Fruit fly (Drosophila melanogaster): ENCODE measurements around the gene CG10000.
"Not testable (repeated sequence)": the region's sequence is repeated elsewhere in the genome, so short reads cannot be mapped to it uniquely, and the experiment has no call there.

Gene CG10000

DNA sequence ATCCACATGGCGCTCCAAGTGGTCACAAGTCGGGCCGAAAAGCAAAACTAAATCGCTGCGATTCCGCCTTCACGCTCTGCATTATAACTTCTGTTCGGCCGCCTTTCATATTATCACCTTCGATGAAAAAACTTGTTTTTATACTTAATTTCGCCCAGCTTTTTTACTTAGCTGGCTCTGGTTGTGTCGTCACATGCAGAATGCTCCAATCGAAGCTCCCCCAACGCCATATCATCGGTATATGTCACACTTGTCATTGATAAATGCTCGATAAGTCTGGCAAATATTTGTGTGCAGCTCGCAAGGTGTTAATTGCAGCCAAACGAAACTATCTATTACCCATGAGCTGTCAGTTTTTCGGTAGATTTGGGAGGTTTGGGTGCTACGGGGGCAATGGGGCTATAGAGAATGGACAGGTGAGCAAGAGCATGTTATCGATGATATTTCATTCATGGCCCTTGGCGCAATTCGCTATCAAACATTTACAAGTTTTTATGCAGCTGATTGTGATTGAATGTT is at the start of gene CG10000:
Gene CG10000 (minus strand): TSS at position 51 of the 519 bp plus-strand sequence.
- TF ChIP-seq cic (GFP tag; optimal IDR thresholded peaks at IDR 0.05) (peak; percentile 27), CG5204 (GFP tag; optimal IDR thresholded peaks at IDR 0.05) (no peak)

DNA sequence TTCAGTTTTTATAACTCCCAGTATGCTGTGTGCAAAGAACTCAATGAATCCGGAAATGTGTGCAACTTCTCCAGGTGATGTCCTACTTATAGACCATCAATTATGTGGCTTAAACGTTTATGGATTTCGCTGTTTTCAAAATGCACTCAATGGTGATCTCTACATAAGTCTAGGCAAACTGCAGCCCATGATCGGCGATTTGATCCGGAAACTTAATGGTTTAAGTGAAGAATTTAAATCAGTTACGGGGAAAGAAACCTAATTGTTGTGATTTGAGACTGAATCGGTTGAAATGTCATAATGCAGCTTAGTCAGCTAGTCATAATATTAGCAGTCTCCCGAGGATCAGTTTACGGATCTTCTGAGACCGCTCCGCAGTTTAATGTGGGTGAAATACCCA is 38.8 kb upstream of the CG10000 start, which contains the start of gene intr:
Gene intr (plus strand): TSS at position 301 of the 400 bp plus-strand sequence.
- TF ChIP-seq CG14711 (tag; optimal IDR thresholded peaks at IDR 0.05), result no peak
- no peak for TF ChIP-seq cnc (optimal IDR thresholded peaks at IDR 0.05)
- TF ChIP-seq bab1 (GFP tag; optimal IDR thresholded peaks at IDR 0.05), result no peak
- TF ChIP-seq Mnt (GFP tag; optimal IDR thresholded peaks at IDR 0.05), result no peak
- no peak for TF ChIP-seq CG11617 (GFP tag; optimal IDR thresholded peaks at IDR 0.05)
- no peak for TF ChIP-seq cic (GFP tag; optimal IDR thresholded peaks at IDR 0.05)
- no peak for TF ChIP-seq CG33017 (tag; optimal IDR thresholded peaks at IDR 0.05)

DNA sequence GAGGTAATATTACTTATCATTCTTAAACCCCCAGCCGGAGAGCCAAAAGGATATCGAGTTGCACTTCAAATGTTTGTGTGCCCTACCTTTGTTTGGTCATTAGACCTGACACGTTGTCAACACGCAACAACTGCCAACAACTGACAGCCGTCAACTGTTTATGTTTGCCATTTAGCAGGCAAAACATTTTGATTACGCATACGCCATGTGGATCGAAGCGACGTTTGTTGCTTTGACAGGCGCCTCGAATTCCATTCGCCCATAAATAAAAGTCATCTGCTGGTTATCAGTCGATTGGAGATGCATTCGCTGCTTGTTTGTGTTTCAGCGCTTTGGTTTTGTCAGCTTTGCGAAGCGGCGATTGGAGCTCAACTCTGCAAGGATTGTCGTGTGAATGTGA is 37.9 kb upstream of the CG10000 start, which contains the start of gene CG34295:
Gene CG34295 (plus strand): TSS at position 301 of the 400 bp plus-strand sequence.
- TF ChIP-seq Hr96 (GFP tag; optimal IDR thresholded peaks at IDR 0.05) (no peak), CG14711 (tag; optimal IDR thresholded peaks at IDR 0.05) (no peak), CG7045 (GFP tag; optimal IDR thresholded peaks at IDR 0.05) (no peak), CG12768 (GFP tag; optimal IDR thresholded peaks at IDR 0.05) (no peak), Mnt (GFP tag; optimal IDR thresholded peaks at IDR 0.05) (no peak), cnc (optimal IDR thresholded peaks at IDR 0.05) (no peak), CG7101 (tag; optimal IDR thresholded peaks at IDR 0.05) (no peak), pad (GFP tag; optimal IDR thresholded peaks at IDR 0.05) (no peak), CG1620 (GFP tag; optimal IDR thresholded peaks at IDR 0.05) (no peak), CG11617 (GFP tag; optimal IDR thresholded peaks at IDR 0.05) (no peak), kay (GFP tag; ENCODE audit: borderline replicate concordance) (no peak), toe (GFP tag; optimal IDR thresholded peaks at IDR 0.05) (no peak), ovo (GFP tag; optimal IDR thresholded peaks at IDR 0.05) (no peak)

DNA sequence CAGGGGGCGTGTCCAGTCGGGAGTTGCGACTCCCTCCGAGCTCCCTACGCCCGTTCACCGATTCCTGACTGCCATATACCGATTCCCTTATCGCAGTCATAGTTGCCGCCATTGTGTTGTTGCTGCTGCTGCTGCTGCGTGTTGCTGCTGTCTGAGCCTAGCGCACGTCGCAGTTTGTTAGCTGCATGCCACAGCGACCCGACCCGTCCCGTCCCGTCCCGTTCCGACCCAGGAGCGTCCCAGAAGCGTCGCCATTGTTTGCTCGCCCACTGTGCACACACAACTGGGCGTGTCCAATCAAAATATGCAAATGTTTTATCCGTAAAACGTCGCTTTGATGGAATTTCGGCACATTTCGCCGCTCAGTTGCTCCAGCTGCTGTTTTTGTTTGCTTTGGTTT is 24.2 kb upstream of the CG10000 start:
- TF ChIP-seq CG11617 (GFP tag; optimal IDR thresholded peaks at IDR 0.05) (no peak), Clk (GFP tag; optimal IDR thresholded peaks at IDR 0.05) (no peak), CG12768 (GFP tag; optimal IDR thresholded peaks at IDR 0.05) (no peak), cic (GFP tag; optimal IDR thresholded peaks at IDR 0.05) (no peak), kay (GFP tag; ENCODE audit: borderline replicate concordance) (no peak), bab1 (GFP tag; optimal IDR thresholded peaks at IDR 0.05) (no peak), Hr96 (GFP tag; optimal IDR thresholded peaks at IDR 0.05) (no peak), CG14711 (tag; optimal IDR thresholded peaks at IDR 0.05) (no peak)

DNA sequence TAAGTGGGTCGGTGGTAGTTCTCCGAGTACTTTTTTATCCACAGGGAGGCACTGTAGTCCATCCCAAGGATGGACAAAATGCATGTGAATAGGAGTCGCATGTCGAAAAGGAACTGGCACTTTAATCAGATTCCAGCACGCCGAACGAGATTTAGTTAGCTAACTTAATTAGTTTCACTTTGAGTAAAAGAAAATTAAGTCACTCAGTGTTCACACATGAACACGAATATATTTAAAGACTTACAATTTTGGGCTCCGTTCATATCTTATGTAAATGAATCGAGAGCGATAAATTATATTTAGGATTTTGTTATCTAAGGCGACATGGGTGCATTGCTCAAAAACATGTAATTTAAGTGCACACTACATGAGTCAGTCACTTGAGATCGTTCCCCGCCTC is 6.7 kb upstream of the CG10000 start, which contains the start of gene aqrs:
Gene aqrs (minus strand): TSS at position 101 of the 400 bp plus-strand sequence.
- not testable (repeated sequence) for TF ChIP-seq CG11617 (GFP tag; optimal IDR thresholded peaks at IDR 0.05); pad (GFP tag; optimal IDR thresholded peaks at IDR 0.05); CG14711 (tag; optimal IDR thresholded peaks at IDR 0.05)

DNA sequence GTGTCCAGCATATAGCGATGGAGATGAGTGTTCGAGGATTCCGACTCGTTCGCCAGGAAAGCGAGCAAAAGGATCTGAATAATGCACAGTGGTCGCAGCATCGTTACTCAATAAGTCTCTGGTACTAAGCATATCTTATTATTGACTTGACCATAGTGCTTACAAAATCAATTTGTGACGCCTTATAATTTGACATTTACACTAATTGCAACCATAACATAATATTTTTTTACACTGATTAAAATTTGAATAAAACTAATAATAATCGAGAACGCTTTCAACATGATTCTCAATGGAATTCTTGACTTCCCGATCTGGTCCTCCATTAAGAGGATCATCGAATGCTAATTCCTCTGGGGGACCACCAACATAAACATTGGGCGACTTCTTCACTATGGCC is 5.4 kb upstream of the CG10000 start, which contains the start of gene CG9997:
Gene CG9997 (minus strand): TSS at position 101 of the 400 bp plus-strand sequence.
- no peak for TF ChIP-seq Clk (GFP tag; optimal IDR thresholded peaks at IDR 0.05)
- no peak for TF ChIP-seq CG7045 (GFP tag; optimal IDR thresholded peaks at IDR 0.05)
- TF ChIP-seq Crg-1 (GFP tag; optimal IDR thresholded peaks at IDR 0.05), result no peak
- TF ChIP-seq tj (GFP tag; optimal IDR thresholded peaks at IDR 0.05), result no peak
- no peak for TF ChIP-seq CG11617 (GFP tag; optimal IDR thresholded peaks at IDR 0.05)
- TF ChIP-seq ovo (GFP tag; optimal IDR thresholded peaks at IDR 0.05), result no peak
- no peak for TF ChIP-seq bab1 (GFP tag; optimal IDR thresholded peaks at IDR 0.05)
- no peak for TF ChIP-seq cic (GFP tag; optimal IDR thresholded peaks at IDR 0.05)
- TF ChIP-seq CG33017 (tag; optimal IDR thresholded peaks at IDR 0.05), result no peak
- TF ChIP-seq CG12768 (GFP tag; optimal IDR thresholded peaks at IDR 0.05), result no peak
- no peak for TF ChIP-seq pad (GFP tag; optimal IDR thresholded peaks at IDR 0.05)
- no peak for TF ChIP-seq CG14711 (tag; optimal IDR thresholded peaks at IDR 0.05)
- no peak for TF ChIP-seq Hr96 (GFP tag; optimal IDR thresholded peaks at IDR 0.05)
- TF ChIP-seq toe (GFP tag; optimal IDR thresholded peaks at IDR 0.05), result no peak
- TF ChIP-seq CG5204 (GFP tag; optimal IDR thresholded peaks at IDR 0.05), result no peak
- TF ChIP-seq cnc (optimal IDR thresholded peaks at IDR 0.05), result no peak
- TF ChIP-seq Mnt (GFP tag; optimal IDR thresholded peaks at IDR 0.05), result no peak
- no peak for TF ChIP-seq CG7101 (tag; optimal IDR thresholded peaks at IDR 0.05)

DNA sequence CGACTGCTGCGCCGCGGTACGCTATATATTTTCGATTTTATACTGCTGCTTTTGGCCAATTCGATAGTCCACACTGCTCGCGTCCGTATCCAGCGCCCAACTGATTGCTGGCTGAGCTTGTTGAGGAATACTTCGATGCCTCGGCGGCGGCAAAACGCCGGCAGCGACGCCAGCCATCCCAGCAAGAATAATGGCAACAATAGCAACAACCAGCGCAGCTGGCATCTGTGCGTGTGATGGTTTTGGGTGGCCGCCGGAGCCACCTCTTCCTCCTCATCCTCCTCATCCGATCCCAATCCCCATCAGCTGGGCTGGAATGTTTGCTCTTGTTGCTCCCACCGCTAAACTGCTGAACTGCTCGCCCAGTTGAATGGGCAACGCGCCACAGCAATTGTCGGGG is 6.8 kb downstream of the CG10000 start, which contains the start of gene AstA-R2:
Gene AstA-R2 (minus strand): TSS at position 101 of the 400 bp plus-strand sequence.
- TF ChIP-seq kay (GFP tag; ENCODE audit: borderline replicate concordance), result no peak
- TF ChIP-seq CG12768 (GFP tag; optimal IDR thresholded peaks at IDR 0.05), result no peak
- TF ChIP-seq CG14711 (tag; optimal IDR thresholded peaks at IDR 0.05), result no peak
- no peak for TF ChIP-seq cic (GFP tag; optimal IDR thresholded peaks at IDR 0.05)
- TF ChIP-seq CG11617 (GFP tag; optimal IDR thresholded peaks at IDR 0.05), result no peak
- TF ChIP-seq CG33017 (tag; optimal IDR thresholded peaks at IDR 0.05), result no peak
- no peak for TF ChIP-seq cnc (optimal IDR thresholded peaks at IDR 0.05)
- TF ChIP-seq Crg-1 (GFP tag; optimal IDR thresholded peaks at IDR 0.05), result no peak
- no peak for TF ChIP-seq tj (GFP tag; optimal IDR thresholded peaks at IDR 0.05)
